Worm (Caenorhabditis elegans): Measurements from ENCODE around the gene Y43F8B.19.

ce11 chrV:19502579-19503151 lies 9.4 kb downstream of the Y43F8B.19 start, which contains the start of gene Y43F8B.3:
- TF ChIP-seq lsl-1 (GFP tag; optimal IDR thresholded peaks at IDR 0.05) (no peak), unc-62 (GFP tag; optimal IDR thresholded peaks at IDR 0.05) (no peak), ceh-100 (GFP tag; IDR thresholded peaks at IDR 0.05) (no peak)

All from whole organism, young adult.